Fruit fly (Drosophila melanogaster): Measurements from ENCODE around the gene bnb.

DNA sequence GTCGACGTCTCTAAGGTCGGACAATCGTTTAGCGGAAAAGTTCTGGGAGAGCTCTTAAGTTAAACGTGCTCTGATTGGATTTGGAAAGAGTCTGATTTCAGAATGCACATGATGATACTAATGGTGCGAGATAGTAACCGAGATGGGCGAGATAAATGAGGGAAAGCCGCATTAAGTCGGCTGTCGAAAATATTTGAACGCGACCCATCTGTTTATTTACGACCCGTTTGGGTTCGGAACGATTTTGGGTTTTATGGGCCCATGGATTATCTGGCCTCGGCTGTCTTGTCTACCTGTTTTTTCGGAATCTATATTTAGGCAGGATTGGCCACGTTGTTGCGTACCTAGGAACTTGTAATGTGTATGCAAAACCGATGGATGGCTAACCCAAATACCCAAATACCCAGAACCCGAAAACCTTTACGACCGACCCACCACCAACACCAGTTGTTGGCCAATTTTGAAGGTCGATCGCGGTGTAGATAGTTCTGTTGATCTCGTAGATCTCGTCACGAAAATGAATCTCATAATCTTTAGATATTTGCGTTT, 1.9 kb upstream of the bnb start:
- no peak for TF ChIP-seq CG8478 (optimal IDR thresholded peaks at IDR 0.05)
- no peak for TF ChIP-seq CTCF (optimal IDR thresholded peaks at IDR 0.05)

Data from S2 (cell line).